Comparison of ENCODE assay signal across 5 fruit fly cellular contexts in genomic region chr3R:7963495-7964132, dm6.
TF ChIP-seq lines count a peak whose summit lies in the region.

No protein-coding gene starts in this region.

- TF ChIP-seq CTCF in whole organism, embryonic (GFP tag; optimal IDR thresholded peaks at IDR 0.05; lab: Kevin White, UChicago) = no peak

TF ChIP-seq in whole organism, adult, 20 proteins besides CTCF, POLR2A, EP300 and RAD21 (continues in another document):
- TF ChIP-seq Hr96 (GFP tag; optimal IDR thresholded peaks at IDR 0.05; lab: Kevin White, UChicago) = no peak
- no peak for TF ChIP-seq Crg-1 (GFP tag; optimal IDR thresholded peaks at IDR 0.05; lab: Kevin White, UChicago)
- peak; percentile 79 for TF ChIP-seq kay (GFP tag; lab: Kevin White, UChicago; ENCODE audit: borderline replicate concordance)
- no peak for TF ChIP-seq CG1620 (GFP tag; optimal IDR thresholded peaks at IDR 0.05; lab: Kevin White, UChicago)
- no peak for TF ChIP-seq CG7101 (tag; optimal IDR thresholded peaks at IDR 0.05; lab: Kevin White, UChicago)
- TF ChIP-seq CG12768 (GFP tag; optimal IDR thresholded peaks at IDR 0.05; lab: Kevin White, UChicago) = no peak
- no peak for TF ChIP-seq cnc (optimal IDR thresholded peaks at IDR 0.05; lab: Kevin White, UChicago)
- TF ChIP-seq bab1 (GFP tag; optimal IDR thresholded peaks at IDR 0.05; lab: Kevin White, UChicago) = peak; percentile 15
- TF ChIP-seq Clk (GFP tag; optimal IDR thresholded peaks at IDR 0.05; lab: Kevin White, UChicago) = no peak
- peak; percentile 5 for TF ChIP-seq tj (GFP tag; optimal IDR thresholded peaks at IDR 0.05; lab: Kevin White, UChicago)
- no peak for TF ChIP-seq pad (GFP tag; optimal IDR thresholded peaks at IDR 0.05; lab: Kevin White, UChicago)
- peak; percentile 66 for TF ChIP-seq Mnt (GFP tag; optimal IDR thresholded peaks at IDR 0.05; lab: Kevin White, UChicago)
- no peak for TF ChIP-seq CG14711 (tag; optimal IDR thresholded peaks at IDR 0.05; lab: Kevin White, UChicago)
- TF ChIP-seq ovo (GFP tag; optimal IDR thresholded peaks at IDR 0.05; lab: Kevin White, UChicago) = no peak
- TF ChIP-seq CG11617 (GFP tag; optimal IDR thresholded peaks at IDR 0.05; lab: Kevin White, UChicago) = no peak
- TF ChIP-seq cic (GFP tag; optimal IDR thresholded peaks at IDR 0.05; lab: Kevin White, UChicago) = peak; percentile 40
- no peak for TF ChIP-seq toe (GFP tag; optimal IDR thresholded peaks at IDR 0.05; lab: Kevin White, UChicago)
- TF ChIP-seq CG33017 (tag; optimal IDR thresholded peaks at IDR 0.05; lab: Kevin White, UChicago) = no peak
- no peak for TF ChIP-seq CG7045 (GFP tag; optimal IDR thresholded peaks at IDR 0.05; lab: Kevin White, UChicago)

TF ChIP-seq in whole organism, embryonic, 481 proteins besides CTCF, POLR2A, EP300 and RAD21 (continues in another document):
- TF ChIP-seq az2 (GFP tag; optimal IDR thresholded peaks at IDR 0.05; lab: Kevin White, UChicago) = no peak
- peak; percentile 83 for TF ChIP-seq CG8478 (optimal IDR thresholded peaks at IDR 0.05; lab: Kevin White, UChicago)
- peak; percentile 36 for TF ChIP-seq corto (GFP tag; optimal IDR thresholded peaks at IDR 0.05; lab: Kevin White, UChicago)
- TF ChIP-seq jing (GFP tag; optimal IDR thresholded peaks at IDR 0.05; lab: Kevin White, UChicago) = no peak
- TF ChIP-seq Drgx (GFP tag; IDR thresholded peaks at IDR 0.05; lab: Robert Waterston, UW) = peak; percentile 15; the same call in 1 of the 2 replicates
- peak; percentile 97 for TF ChIP-seq Nf-YB (GFP tag; optimal IDR thresholded peaks at IDR 0.05; lab: Kevin White, UChicago)
- peak; percentile 93 for TF ChIP-seq CG4360 (GFP tag; IDR thresholded peaks at IDR 0.05; lab: Robert Waterston, UW)
- TF ChIP-seq CG5180 (GFP tag; optimal IDR thresholded peaks at IDR 0.05; lab: Kevin White, UChicago) = peak; percentile 98
- no peak for TF ChIP-seq CG31365 (tag; optimal IDR thresholded peaks at IDR 0.05; lab: Kevin White, UChicago)
- TF ChIP-seq CG6854 (GFP tag; optimal IDR thresholded peaks at IDR 0.05; lab: Kevin White, UChicago) = no peak
- TF ChIP-seq D19B (GFP tag; optimal IDR thresholded peaks at IDR 0.05; lab: Kevin White, UChicago) = no peak
- peak; percentile 94 for TF ChIP-seq cg (GFP tag; optimal IDR thresholded peaks at IDR 0.05; lab: Kevin White, UChicago)
- peak; percentile 31 for TF ChIP-seq lbe (GFP tag; optimal IDR thresholded peaks at IDR 0.05; lab: Kevin White, UChicago)
- 0 out of 2 replicates have a peak, but pooled peaks have one; percentile 23 for TF ChIP-seq aop (GFP tag; IDR thresholded peaks at IDR 0.05; lab: Robert Waterston, UW)
- 0 out of 3 replicates have a peak, but pooled peaks have one; percentile 35 for TF ChIP-seq Opbp (GFP tag; IDR thresholded peaks at IDR 0.05; lab: Robert Waterston, UW; ENCODE audit: partially characterized antibody)
- TF ChIP-seq Nf-YA (GFP tag; IDR thresholded peaks at IDR 0.05; lab: Robert Waterston, UW) = peak; percentile 66; the same call in 1 of the 2 replicates
- no peak for TF ChIP-seq mirr (GFP tag; optimal IDR thresholded peaks at IDR 0.05; lab: Kevin White, UChicago)
- TF ChIP-seq CG15269 (tag; optimal IDR thresholded peaks at IDR 0.05; lab: Kevin White, UChicago) = no peak

TF ChIP-seq in whole organism, prepupa, 60 proteins besides CTCF, POLR2A, EP300 and RAD21:
- TF ChIP-seq ss (GFP tag; optimal IDR thresholded peaks at IDR 0.05; lab: Kevin White, UChicago) (peak in 1 of 2 experiments; percentile 46), salr (GFP tag; optimal IDR thresholded peaks at IDR 0.05; lab: Kevin White, UChicago) (no peak), Eip78C (GFP tag; lab: Kevin White, UChicago) (peak; percentile 69), pdm3 (GFP tag; optimal IDR thresholded peaks at IDR 0.05; lab: Kevin White, UChicago) (no peak), CG6792 (GFP tag; optimal IDR thresholded peaks at IDR 0.05; lab: Kevin White, UChicago) (no peak), dsx (GFP tag; optimal IDR thresholded peaks at IDR 0.05; lab: Kevin White, UChicago; ENCODE audit: poor library complexity, severe bottlenecking) (peak; percentile 77), CG6163 (GFP tag; IDR thresholded peaks at IDR 0.05; lab: Robert Waterston, UW) (peak; percentile 60; the same call in 1 of the 3 replicates)

TF ChIP-seq in whole organism, pupa, 21 proteins besides CTCF, POLR2A, EP300 and RAD21:
- no peak for TF ChIP-seq Snoo (tag; optimal IDR thresholded peaks at IDR 0.05; lab: Kevin White, UChicago)
- no peak for TF ChIP-seq Pif1B (GFP tag; optimal IDR thresholded peaks at IDR 0.05; lab: Kevin White, UChicago)
- TF ChIP-seq CG9948 (tag; optimal IDR thresholded peaks at IDR 0.05; lab: Kevin White, UChicago) = no peak
- TF ChIP-seq CG32121 (GFP tag; IDR thresholded peaks at IDR 0.05; lab: Robert Waterston, UW) = peak; percentile 43; the same call in 1 of the 2 replicates
- TF ChIP-seq Ets98B (GFP tag; IDR thresholded peaks at IDR 0.05; lab: Robert Waterston, UW) = no peak; the same call in 1 of the 2 replicates
- peak; percentile 58 for TF ChIP-seq CG13204 (GFP tag; optimal IDR thresholded peaks at IDR 0.05; lab: Kevin White, UChicago)
- 0 out of 3 replicates have a peak, but pooled peaks have one; percentile 39 for TF ChIP-seq CG4496 (GFP tag; IDR thresholded peaks at IDR 0.05; lab: Robert Waterston, UW)
- no peak for TF ChIP-seq CG12605 (GFP tag; IDR thresholded peaks at IDR 0.05; lab: Robert Waterston, UW)
- no peak for TF ChIP-seq EcR (GFP tag; optimal IDR thresholded peaks at IDR 0.05; lab: Kevin White, UChicago)
TF ChIP-seq in whole organism, pupa: peak in this region for 3.

TF ChIP-seq in whole organism, wandering third instar larva, 38 proteins besides CTCF, POLR2A, EP300 and RAD21:
- TF ChIP-seq CrebA (GFP tag; optimal IDR thresholded peaks at IDR 0.05; lab: Kevin White, UChicago; ENCODE audit: borderline replicate concordance) (peak; percentile 57), dsf (GFP tag; optimal IDR thresholded peaks at IDR 0.05; lab: Kevin White, UChicago; ENCODE audit: borderline replicate concordance) (no peak), brk (GFP tag; optimal IDR thresholded peaks at IDR 0.05; lab: Kevin White, UChicago) (no peak), Rel (GFP tag; optimal IDR thresholded peaks at IDR 0.05; lab: Kevin White, UChicago) (no peak), Rel (tag; optimal IDR thresholded peaks at IDR 0.05; lab: Kevin White, UChicago) (peak; percentile 34), Dif (GFP tag; optimal IDR thresholded peaks at IDR 0.05; lab: Kevin White, UChicago; ENCODE audit: partially characterized antibody) (peak; percentile 8), fru (GFP tag; optimal IDR thresholded peaks at IDR 0.05; lab: Kevin White, UChicago) (no peak), dl (GFP tag; optimal IDR thresholded peaks at IDR 0.05; lab: Kevin White, UChicago; ENCODE audit: insufficient read depth in 1 of 2, partially characterized antibody in 2 of 2) (peak; percentile 48 to 65), sv (GFP tag; optimal IDR thresholded peaks at IDR 0.05; lab: Kevin White, UChicago) (no peak), br (GFP tag; optimal IDR thresholded peaks at IDR 0.05; lab: Kevin White, UChicago) (no peak), N (GFP tag; optimal IDR thresholded peaks at IDR 0.05; lab: Kevin White, UChicago) (peak; percentile 73), usp (GFP tag; optimal IDR thresholded peaks at IDR 0.05; lab: Kevin White, UChicago) (no peak), GATAd (GFP tag; optimal IDR thresholded peaks at IDR 0.05; lab: Kevin White, UChicago) (no peak), OdsH (GFP tag; optimal IDR thresholded peaks at IDR 0.05; lab: Kevin White, UChicago) (no peak), foxo (GFP tag; optimal IDR thresholded peaks at IDR 0.05; lab: Kevin White, UChicago) (no peak)
TF ChIP-seq in whole organism, wandering third instar larva: peak in this region for 5.
